Worm (Caenorhabditis elegans) whole organism, late embryonic: ENCODE results near the gene ced-13.

Experiments
- C08G9.2 ChIP-seq: sonication (generic microtip); optimal IDR thresholded peaks from 2 replicates; lab custom pipeline; 2016; ENCODE audit warnings: mild to moderate bottlenecking, missing genetic modification characterization, moderate library complexity, missing compliant biosample characterization
- T23F11.4 ChIP-seq: fragments of 200-800 bp; sonication (Bioruptor generic); optimal IDR thresholded peaks from 2 replicates; lab custom pipeline; 2018; ENCODE audit warnings: mild to moderate bottlenecking, missing genetic modification characterization, missing compliant biosample characterization
- Y22D7AL.16 ChIP-seq: sonication (generic microtip); optimal IDR thresholded peaks from 2 replicates; lab custom pipeline; 2016; ENCODE audit warnings: missing genetic modification characterization, missing compliant biosample characterization
- ahr-1 ChIP-seq: sonication (generic microtip); optimal IDR thresholded peaks from 2 replicates; lab custom pipeline; 2016; ENCODE audit warnings: missing genetic modification characterization, missing compliant biosample characterization
- ama-1 ChIP-seq: fragments of 150-350 bp; optimal IDR thresholded peaks from 2 replicates; lab custom pipeline; 2014
- ceh-14 ChIP-seq: sonication (generic microtip); optimal IDR thresholded peaks from 2 replicates; lab custom pipeline; 2016; ENCODE audit warnings: missing genotype, missing genetic modification characterization, missing compliant biosample characterization
- ceh-18 ChIP-seq: sonication (generic microtip); optimal IDR thresholded peaks from 2 replicates; lab custom pipeline; 2016; ENCODE audit warnings: missing genetic modification characterization, missing compliant biosample characterization
- ceh-24 ChIP-seq: sonication (generic microtip); optimal IDR thresholded peaks from 2 replicates; lab custom pipeline; 2016; ENCODE audit warnings: mild to moderate bottlenecking, missing genetic modification characterization, missing compliant biosample characterization
- ceh-30 ChIP-seq: fragments of 150-350 bp; optimal IDR thresholded peaks from 2 replicates; lab custom pipeline; 2014; ENCODE audit warnings: missing biosample characterization, missing genetic modification characterization
- ceh-31 ChIP-seq: sonication (generic microtip); optimal IDR thresholded peaks from 2 replicates; lab custom pipeline; 2016; ENCODE audit warnings: missing genetic modification characterization, missing compliant biosample characterization
- ceh-45 ChIP-seq: fragments of 200-800 bp; sonication (Bioruptor generic); IDR thresholded peaks from 2 replicates; pipeline ENCODE4 v1.3.6; 2022; ENCODE audit warnings: missing genetic modification reagents, missing genetic modification characterization, missing compliant biosample characterization
- ceh-48 ChIP-seq: sonication (generic microtip); optimal IDR thresholded peaks from 2 replicates; lab custom pipeline; 2016; ENCODE audit warnings: missing genetic modification characterization, inconsistent platforms, missing compliant biosample characterization
- che-1 ChIP-seq: sonication (generic microtip); optimal IDR thresholded peaks from 2 replicates; lab custom pipeline; 2016; ENCODE audit warnings: mild to moderate bottlenecking, missing genetic modification characterization, missing compliant biosample characterization
- dmd-4 ChIP-seq: sonication (generic microtip); optimal IDR thresholded peaks from 2 replicates; lab custom pipeline; 2016; ENCODE audit warnings: borderline replicate concordance, missing genetic modification characterization, missing compliant biosample characterization
- ets-4 ChIP-seq: sonication (generic microtip); optimal IDR thresholded peaks from 2 replicates; lab custom pipeline; 2016; ENCODE audit warnings: missing genetic modification characterization, missing compliant biosample characterization
- fax-1 ChIP-seq: sonication (generic microtip); optimal IDR thresholded peaks from 2 replicates; lab custom pipeline; 2016; ENCODE audit warnings: missing genotype, missing genetic modification characterization, missing compliant biosample characterization
- fkh-10 ChIP-seq: fragments of 150-350 bp; optimal IDR thresholded peaks from 2 replicates; lab custom pipeline; 2014; ENCODE audit warnings: missing biosample characterization, missing genetic modification reagents, missing genetic modification characterization
- fkh-6 ChIP-seq: sonication (generic microtip); optimal IDR thresholded peaks from 2 replicates; lab custom pipeline; 2016; ENCODE audit warnings: missing genetic modification characterization, missing compliant biosample characterization
- hlh-13 ChIP-seq: fragments of 200-800 bp; sonication (Bioruptor generic); optimal IDR thresholded peaks from 2 replicates; lab custom pipeline; 2018; ENCODE audit warnings: mild to moderate bottlenecking, missing genetic modification characterization, missing compliant biosample characterization
- hlh-15 ChIP-seq: sonication (generic microtip); optimal IDR thresholded peaks from 2 replicates; lab custom pipeline; 2016; ENCODE audit warnings: missing genetic modification characterization, missing compliant biosample characterization
- hlh-30 ChIP-seq: sonication (generic microtip); optimal IDR thresholded peaks from 2 replicates; lab custom pipeline; 2017; ENCODE audit warnings: antibody characterized with exemption, missing genetic modification characterization, missing compliant biosample characterization; ENCODE audit not compliant: insufficient read depth
- hlh-6 ChIP-seq: sonication (generic microtip); optimal IDR thresholded peaks from 2 replicates; lab custom pipeline; 2016; ENCODE audit warnings: missing genotype, missing genetic modification characterization, missing compliant biosample characterization
- hlh-8 ChIP-seq: sonication (generic microtip); optimal IDR thresholded peaks from 2 replicates; lab custom pipeline; 2016; ENCODE audit warnings: missing genotype, missing genetic modification characterization, missing compliant biosample characterization
- lim-6 ChIP-seq: sonication (generic microtip); optimal IDR thresholded peaks from 2 replicates; lab custom pipeline; 2016; ENCODE audit warnings: missing genetic modification characterization, missing compliant biosample characterization
- lin-11 ChIP-seq: fragments of 200-800 bp; sonication (Bioruptor generic); optimal IDR thresholded peaks from 2 replicates; lab custom pipeline; 2018; ENCODE audit warnings: mild to moderate bottlenecking, missing genetic modification characterization, missing compliant biosample characterization
- mec-3 ChIP-seq: sonication (generic microtip); optimal IDR thresholded peaks from 2 replicates; lab custom pipeline; 2016; ENCODE audit warnings: borderline replicate concordance, missing genetic modification characterization, missing compliant biosample characterization
- nfya-1 ChIP-seq: sonication (generic microtip); optimal IDR thresholded peaks from 2 replicates; lab custom pipeline; 2017; ENCODE audit warnings: missing genetic modification characterization, mild to moderate bottlenecking, missing compliant biosample characterization, antibody characterized with exemption, moderate library complexity
- nhr-232 ChIP-seq: sonication (generic microtip); optimal IDR thresholded peaks from 2 replicates; lab custom pipeline; 2016; ENCODE audit warnings: missing genetic modification characterization, missing compliant biosample characterization
- npax-4 ChIP-seq: sonication (generic microtip); optimal IDR thresholded peaks from 2 replicates; lab custom pipeline; 2016; ENCODE audit warnings: missing genetic modification characterization, missing compliant biosample characterization
- pag-3 ChIP-seq: sonication (generic microtip); optimal IDR thresholded peaks from 2 replicates; lab custom pipeline; 2016; ENCODE audit warnings: missing compliant biosample characterization, missing genetic modification characterization, borderline replicate concordance
- pat-9 ChIP-seq: fragments of 200-800 bp; sonication (Bioruptor generic); optimal IDR thresholded peaks from 2 replicates; lab custom pipeline; 2018; ENCODE audit warnings: mild to moderate bottlenecking, missing genetic modification characterization, moderate library complexity, missing compliant biosample characterization
- pax-1 ChIP-seq: fragments of 150-350 bp; optimal IDR thresholded peaks from 2 replicates; lab custom pipeline; 2014; ENCODE audit warnings: missing biosample characterization, missing genetic modification characterization
- pha-2 ChIP-seq: sonication (generic microtip); optimal IDR thresholded peaks from 2 replicates; lab custom pipeline; 2017; ENCODE audit warnings: mild to moderate bottlenecking, missing genetic modification characterization, missing compliant biosample characterization
- pha-4 ChIP-seq: fragments of 150-350 bp; optimal IDR thresholded peaks from 2 replicates; lab custom pipeline; 2018; ENCODE audit warnings: missing biosample characterization, missing genetic modification reagents, missing genetic modification characterization
- pros-1 ChIP-seq: fragments of 150-350 bp; optimal IDR thresholded peaks from 2 replicates; lab custom pipeline; 2014; ENCODE audit warnings: missing biosample characterization, missing genetic modification reagents, missing genetic modification characterization
- ref-2 ChIP-seq: sonication (generic microtip); optimal IDR thresholded peaks from 2 replicates; lab custom pipeline; 2016; ENCODE audit warnings: missing genetic modification characterization, missing compliant biosample characterization
- sdc-2 ChIP-seq: sonication (generic microtip); optimal IDR thresholded peaks from 2 replicates; lab custom pipeline; 2016; ENCODE audit warnings: missing genotype, missing genetic modification characterization, missing compliant biosample characterization
- sox-2 ChIP-seq: fragments of 200-800 bp; sonication (Bioruptor generic); IDR thresholded peaks from 2 replicates; pipeline ENCODE4 v1.3.6; 2022; ENCODE audit warnings: missing genetic modification reagents, missing genetic modification characterization, missing compliant biosample characterization
- tbx-2 ChIP-seq: sonication (generic microtip); optimal IDR thresholded peaks from 2 replicates; lab custom pipeline; 2016; ENCODE audit warnings: missing genetic modification characterization, missing compliant biosample characterization
- tbx-7 ChIP-seq: sonication (generic microtip); optimal IDR thresholded peaks from 2 replicates; lab custom pipeline; 2016; ENCODE audit warnings: missing genotype, missing genetic modification characterization, missing compliant biosample characterization
- unc-3 ChIP-seq, 2 experiments: fragments of 200-800 bp in 1 of 2; sonication (Bioruptor generic) in 1 of 2; sonication (generic microtip) in 1 of 2; conservative IDR thresholded peaks in 1 of 2; optimal IDR thresholded peaks in 1 of 2; 2 replicates each; pipeline versions ENCODE4 v1.3.6 to Lab custom; 2016 to 2022; ENCODE audit warnings: missing compliant biosample characterization in 2 of 2, missing genetic modification characterization in 2 of 2, missing genetic modification reagents in 1 of 2
- unc-42 ChIP-seq: sonication (generic microtip); optimal IDR thresholded peaks from 2 replicates; lab custom pipeline; 2016; ENCODE audit warnings: missing genotype, missing genetic modification characterization, missing compliant biosample characterization
- unc-86 ChIP-seq: sonication (generic microtip); optimal IDR thresholded peaks from 2 replicates; lab custom pipeline; 2016; ENCODE audit warnings: missing genetic modification characterization, missing compliant biosample characterization
- zip-5 ChIP-seq: sonication (generic microtip); optimal IDR thresholded peaks from 2 replicates; lab custom pipeline; 2016; ENCODE audit warnings: missing genetic modification characterization, missing compliant biosample characterization
- ztf-16 ChIP-seq: sonication (generic microtip); optimal IDR thresholded peaks from 2 replicates; lab custom pipeline; 2017; ENCODE audit warnings: missing genetic modification characterization, missing compliant biosample characterization

Gene ced-13

ce11 chrX:8276984-8277383 lies 22.5 kb downstream of the ced-13 start:
- TF ChIP-seq unc-42 (tag; lab: Kevin White, UChicago) (no peak), ceh-48 (no peak), ceh-14 (tag; lab: Kevin White, UChicago) (no peak), ahr-1 (tag; lab: Kevin White, UChicago) (no peak), ceh-31 (tag; lab: Kevin White, UChicago) (no peak), ref-2 (tag; lab: Kevin White, UChicago) (no peak), dmd-4 (tag; lab: Kevin White, UChicago) (no peak), unc-86 (tag; lab: Kevin White, UChicago) (no peak), mec-3 (tag; lab: Kevin White, UChicago) (no peak)
- TF ChIP-seq, all 69 proteins: peak for 0

ce11 chrX:8276333-8276732 lies 23.1 kb downstream of the ced-13 start:
- no peak for TF ChIP-seq tbx-7 (tag; lab: Kevin White, UChicago)
- TF ChIP-seq fkh-10, result no peak
- no peak for TF ChIP-seq nhr-232 (tag; lab: Kevin White, UChicago)
- TF ChIP-seq pax-1 (tag; lab: Kevin White, UChicago), result no peak
- no peak for TF ChIP-seq hlh-30 (tag; lab: Kevin White, UChicago)
- TF ChIP-seq T23F11.4 (GFP tag; lab: Kevin White, UChicago), result no peak
- no peak for TF ChIP-seq mec-3 (tag; lab: Kevin White, UChicago)
- TF ChIP-seq pha-4 (tag; lab: Kevin White, UChicago), result no peak
- TF ChIP-seq npax-4 (tag; lab: Kevin White, UChicago), result no peak
- TF ChIP-seq sox-2 (GFP tag; lab: Robert Waterston, UW), result no peak
- no peak for TF ChIP-seq Y22D7AL.16 (tag; lab: Kevin White, UChicago)
- no peak for TF ChIP-seq pat-9 (tag; lab: Kevin White, UChicago)
- TF ChIP-seq nfya-1 (tag; lab: Kevin White, UChicago), result peak; percentile 26
- TF ChIP-seq unc-3 (GFP tag; conservative IDR thresholded peaks at IDR 0.05; lab: Robert Waterston, UW), result no peak
- TF ChIP-seq unc-3 (tag; optimal IDR thresholded peaks at IDR 0.05; lab: Kevin White, UChicago), result no peak
- TF ChIP-seq ceh-48, result no peak
- no peak for TF ChIP-seq hlh-13 (GFP tag; lab: Kevin White, UChicago)
- TF ChIP-seq ref-2 (tag; lab: Kevin White, UChicago), result peak; percentile 17
- TF ChIP-seq fax-1 (tag; lab: Kevin White, UChicago), result no peak
- no peak for TF ChIP-seq ztf-16 (tag; lab: Kevin White, UChicago)
- TF ChIP-seq tbx-2 (tag; lab: Kevin White, UChicago), result peak; percentile 55
- TF ChIP-seq zip-5 (tag; lab: Kevin White, UChicago), result no peak
- no peak for TF ChIP-seq pha-2 (tag; lab: Kevin White, UChicago)
- TF ChIP-seq pros-1 (tag; lab: Kevin White, UChicago), result no peak
- TF ChIP-seq fkh-6, result no peak
- peak; percentile 18 for TF ChIP-seq ceh-31 (tag; lab: Kevin White, UChicago)
- no peak for TF ChIP-seq ama-1
- peak; percentile 52 for TF ChIP-seq ceh-18 (tag; lab: Kevin White, UChicago)
- TF ChIP-seq hlh-8 (tag; lab: Kevin White, UChicago), result no peak
- TF ChIP-seq lin-11 (tag; lab: Kevin White, UChicago), result no peak
- TF ChIP-seq ceh-30 (tag; lab: Kevin White, UChicago), result no peak
- TF ChIP-seq lim-6, result no peak
- peak; percentile 32 for TF ChIP-seq unc-42 (tag; lab: Kevin White, UChicago)

- no peak for TF ChIP-seq fax-1 (tag; lab: Kevin White, UChicago)
- no peak for TF ChIP-seq ztf-16 (tag; lab: Kevin White, UChicago)
- no peak for TF ChIP-seq ceh-14 (tag; lab: Kevin White, UChicago)
- no peak for TF ChIP-seq fkh-6
- no peak for TF ChIP-seq C08G9.2
- no peak for TF ChIP-seq ets-4 (tag; lab: Kevin White, UChicago)
- TF ChIP-seq ceh-31 (tag; lab: Kevin White, UChicago), result no peak
- TF ChIP-seq sdc-2 (tag; lab: Kevin White, UChicago), result no peak
- TF ChIP-seq T23F11.4 (GFP tag; lab: Kevin White, UChicago), result no peak
- no peak for TF ChIP-seq ceh-45 (GFP tag; lab: Robert Waterston, UW)
- TF ChIP-seq nfya-1 (tag; lab: Kevin White, UChicago), result no peak
- no peak for TF ChIP-seq tbx-7 (tag; lab: Kevin White, UChicago)
- no peak for TF ChIP-seq lin-11 (tag; lab: Kevin White, UChicago)
- no peak for TF ChIP-seq ceh-24
- no peak for TF ChIP-seq hlh-6 (tag; lab: Kevin White, UChicago)
- no peak for TF ChIP-seq hlh-15 (tag; lab: Kevin White, UChicago)
- no peak for TF ChIP-seq che-1
- TF ChIP-seq pag-3 (tag; lab: Kevin White, UChicago), result no peak
- no peak for TF ChIP-seq unc-42 (tag; lab: Kevin White, UChicago)
Measured at ce11 chrX:8274869-8275268, 24.6 kb downstream of the ced-13 start, which contains the start of gene ksr-1. ksr-1 (plus strand) TSS chrX:8275169.
